Worm (Caenorhabditis elegans): ENCODE data around the gene Y39B6A.9.

Gene Y39B6A.9

DNA sequence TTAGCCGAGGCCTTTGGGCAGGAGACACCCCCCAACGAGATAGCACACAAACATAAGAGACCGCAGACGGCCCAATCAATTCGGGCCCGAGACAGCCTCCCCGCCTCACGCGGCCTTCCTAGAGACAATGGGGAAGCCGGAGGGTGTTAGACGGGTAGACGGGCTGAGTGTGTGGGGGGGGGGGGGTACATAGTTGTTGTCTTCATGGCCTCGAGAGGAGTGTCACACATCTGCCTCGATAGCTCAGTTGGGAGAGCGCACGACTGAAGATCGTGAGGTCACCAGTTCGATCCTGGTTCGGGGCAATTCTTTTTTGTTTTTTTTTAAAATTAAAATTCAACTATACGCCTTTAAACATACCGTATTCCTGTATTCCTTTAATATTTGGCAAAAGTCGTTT, 10.5 kb upstream of the Y39B6A.9 start (continued):
- TF ChIP-seq lsy-2 (tag; optimal IDR thresholded peaks at IDR 0.05), result peak in 1 of 2 experiments; percentile 65
- peak; percentile 58 for TF ChIP-seq ceh-20 (GFP tag; IDR thresholded peaks at IDR 0.05)
- no peak for TF ChIP-seq attf-4 (tag; optimal IDR thresholded peaks at IDR 0.05)
- TF ChIP-seq dpl-1 (GFP tag; optimal IDR thresholded peaks at IDR 0.05), result peak; percentile 8
- TF ChIP-seq egl-43 (GFP tag; IDR thresholded peaks at IDR 0.05), result peak; percentile 95
- no peak for TF ChIP-seq F49E8.2 (tag; optimal IDR thresholded peaks at IDR 0.05; ENCODE audit: borderline replicate concordance)
- no peak for TF ChIP-seq F37D6.2 (tag; optimal IDR thresholded peaks at IDR 0.05)
- TF ChIP-seq nhr-28 (tag; optimal IDR thresholded peaks at IDR 0.05), result peak; percentile 27
- TF ChIP-seq Y105C5A.15 (GFP tag; IDR thresholded peaks at IDR 0.05), result peak; percentile 78
- TF ChIP-seq hlh-30 (tag; optimal IDR thresholded peaks at IDR 0.05; ENCODE audit: insufficient read depth), result peak; percentile 89
- TF ChIP-seq ztf-7 (tag; optimal IDR thresholded peaks at IDR 0.05), result no peak
- TF ChIP-seq ztf-11 (tag; optimal IDR thresholded peaks at IDR 0.05), result no peak
- TF ChIP-seq skn-1 (tag; optimal IDR thresholded peaks at IDR 0.05), result no peak
- no peak for TF ChIP-seq sdz-12 (GFP tag; optimal IDR thresholded peaks at IDR 0.05)
- TF ChIP-seq nhr-41 (GFP tag; IDR thresholded peaks at IDR 0.05), result 0 out of 2 replicates have a peak, but pooled peaks have one; percentile 71

DNA sequence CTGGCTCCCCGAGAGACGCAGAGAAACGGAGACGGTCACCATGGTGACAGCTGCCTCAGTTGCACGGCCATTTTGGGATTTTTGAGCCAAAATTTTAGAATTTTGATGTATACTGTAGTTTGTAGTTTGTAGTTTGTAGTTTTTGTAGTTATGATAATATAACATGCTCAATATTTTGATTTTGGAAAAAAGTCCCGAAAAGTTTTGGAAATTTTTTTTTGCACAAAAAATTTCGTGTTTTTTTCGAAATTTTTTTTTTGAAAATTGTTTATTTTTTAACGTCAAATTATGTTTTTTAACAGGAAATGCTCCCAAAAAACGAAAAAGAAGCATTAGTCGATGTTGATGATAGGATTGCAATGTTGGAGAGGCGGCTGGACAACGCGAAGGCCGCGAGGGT, 9.1 kb upstream of the Y39B6A.9 start, which contains the start of gene dyf-17:
Gene dyf-17 (plus strand): TSS at position 301 of the 400 bp plus-strand sequence.
- TF ChIP-seq daf-8 (GFP tag; IDR thresholded peaks at IDR 0.05) (no peak), hmg-1.1 (GFP tag; IDR thresholded peaks at IDR 0.05) (no peak), aha-1 (tag) (peak; percentile 40), ceh-28 (tag; optimal IDR thresholded peaks at IDR 0.05) (no peak), jun-1 (tag; optimal IDR thresholded peaks at IDR 0.05) (no peak), nhr-6 (tag; optimal IDR thresholded peaks at IDR 0.05) (no peak), mep-1 (tag; optimal IDR thresholded peaks at IDR 0.05) (no peak)

- TF ChIP-seq lsy-2 (tag; optimal IDR thresholded peaks at IDR 0.05) (no peak), set-16 (GFP tag; IDR thresholded peaks at IDR 0.05) (peak; percentile 89), ZK337.2 (GFP tag; IDR thresholded peaks at IDR 0.05) (0 out of 2 replicates have a peak, but pooled peaks have one; percentile 28)
Observed at ce11 chrV:19129497-19130212, 6.7 kb upstream of the Y39B6A.9 start.

DNA sequence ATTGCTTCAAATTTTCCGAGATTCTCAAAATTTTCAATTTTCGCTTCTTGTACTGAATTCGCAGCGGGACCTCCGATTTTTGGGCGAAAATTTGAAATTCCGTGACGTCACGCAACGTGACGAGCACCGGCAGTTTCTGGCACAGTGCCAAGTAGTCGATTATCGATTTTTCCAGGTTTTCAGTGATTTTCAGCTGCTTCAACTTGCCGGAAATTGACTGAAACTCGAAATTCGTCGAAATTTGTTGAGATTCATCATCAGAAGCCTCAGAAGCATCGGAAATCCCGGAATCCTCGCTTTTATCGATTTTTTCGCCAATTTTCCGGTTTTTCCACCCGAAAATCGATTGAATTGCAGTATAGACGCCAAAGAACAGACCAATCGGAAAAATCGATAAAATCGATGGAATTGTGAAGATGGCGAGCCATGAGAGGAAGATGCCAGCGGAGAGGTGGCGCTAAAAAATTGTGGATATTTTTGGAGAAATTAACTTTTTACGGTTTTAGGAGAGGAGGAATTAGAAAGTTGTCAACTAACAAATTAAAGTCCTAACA, 4.4 kb upstream of the Y39B6A.9 start:
- TF ChIP-seq nhr-11 (tag; optimal IDR thresholded peaks at IDR 0.05), result no peak
- no peak for TF ChIP-seq Y5F2A.4 (GFP tag; optimal IDR thresholded peaks at IDR 0.05)
- peak; percentile 82 for TF ChIP-seq ceh-28 (tag; optimal IDR thresholded peaks at IDR 0.05)
- TF ChIP-seq F44E2.7 (GFP tag; IDR thresholded peaks at IDR 0.05), result 0 out of 2 replicates have a peak, but pooled peaks have one; percentile 12

DNA sequence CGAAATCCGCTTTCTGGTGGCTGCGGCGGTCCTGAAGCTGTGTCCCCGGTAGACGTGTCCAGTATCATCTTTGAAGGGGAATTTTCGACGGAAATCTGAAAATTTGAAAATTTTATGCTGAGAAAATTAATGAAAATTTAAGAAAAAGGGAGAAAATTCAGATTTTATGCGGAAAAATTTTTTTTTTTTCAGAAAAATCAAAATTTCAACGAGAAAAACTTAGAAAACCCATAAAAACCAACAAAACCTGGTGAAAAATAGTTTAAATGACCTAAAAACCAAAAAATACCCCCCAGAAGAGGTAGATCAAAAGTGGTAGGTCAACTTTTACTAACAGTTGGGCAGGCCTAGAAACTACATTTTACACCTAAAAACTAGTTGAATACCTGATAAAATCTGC, 2.8 kb upstream of the Y39B6A.9 start, which contains the start of gene Y39B6A.10:
Gene Y39B6A.10 (minus strand): TSS at position 101 of the 400 bp plus-strand sequence.
- TF ChIP-seq ces-1 (GFP tag; optimal IDR thresholded peaks at IDR 0.05), result no peak

DNA sequence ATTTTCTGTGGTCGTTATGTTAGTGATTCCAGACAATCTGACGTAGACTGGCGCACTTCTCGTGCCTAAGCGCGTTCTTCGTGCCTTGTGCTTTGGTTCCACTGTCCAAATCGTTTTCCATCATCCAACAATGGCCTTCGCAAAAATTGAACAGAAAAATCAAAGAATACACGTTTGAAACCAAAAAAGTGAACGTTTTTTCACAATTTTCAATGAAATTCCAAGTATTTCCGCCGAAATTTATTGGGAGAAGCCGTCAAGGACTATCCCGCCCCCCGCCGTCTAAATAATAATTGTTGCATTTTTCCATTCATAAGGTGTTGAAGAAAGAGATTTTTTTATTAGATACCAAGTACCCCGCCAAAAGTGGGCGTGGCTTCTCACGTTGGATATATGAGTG, 4.2 kb downstream of the Y39B6A.9 start, which contains the start of gene cpg-23:
Gene cpg-23 (plus strand): TSS at position 301 of the 400 bp plus-strand sequence.
- TF ChIP-seq pqm-1 (tag; optimal IDR thresholded peaks at IDR 0.05), result no peak
- no peak for TF ChIP-seq F10B5.3 (tag; optimal IDR thresholded peaks at IDR 0.05)
- no peak for TF ChIP-seq zag-1 (tag; optimal IDR thresholded peaks at IDR 0.05)
- TF ChIP-seq mxl-2 (GFP tag; conservative IDR thresholded peaks at IDR 0.05), result no peak
- no peak for TF ChIP-seq nhr-41 (GFP tag; IDR thresholded peaks at IDR 0.05)
